Fruit fly (Drosophila melanogaster) whole organism, pupa: Measurements from ENCODE around the gene Sry-beta.

Experiments
- CG10348 ChIP-seq: fragments of 200-800 bp; sonication (Bioruptor generic); IDR thresholded peaks from 2 replicates; pipeline ENCODE4 v1.3.6; 2022; ENCODE audit warnings: missing biosample characterization, missing genetic modification characterization
- CG12605 ChIP-seq: fragments of 200-800 bp; sonication (Bioruptor generic); IDR thresholded peaks from 2 replicates; pipeline ENCODE4 v1.3.6; 2022; ENCODE audit warnings: missing biosample characterization, missing genetic modification characterization
- CG13204 ChIP-seq: fragments of 200-800 bp; sonication (Bioruptor generic); optimal IDR thresholded peaks from 2 replicates; lab custom pipeline; 2018; ENCODE audit warnings: missing biosample characterization, mild to moderate bottlenecking, missing genetic modification characterization, moderate library complexity
- CG14655 ChIP-seq: fragments of 200-800 bp; sonication (Bioruptor generic); optimal IDR thresholded peaks from 3 replicates; lab custom pipeline; 2017; ENCODE audit warnings: mild to moderate bottlenecking, missing biosample characterization, missing genetic modification reagents, missing genetic modification characterization
- CG15710 ChIP-seq: fragments of 200-800 bp; sonication (Bioruptor generic); optimal IDR thresholded peaks from 2 replicates; lab custom pipeline; 2018; ENCODE audit warnings: missing biosample characterization, mild to moderate bottlenecking, missing genetic modification characterization, moderate library complexity
- CG17806 ChIP-seq: fragments of 200-800 bp; sonication (Bioruptor generic); optimal IDR thresholded peaks from 2 replicates; lab custom pipeline; 2018; ENCODE audit warnings: missing biosample characterization, mild to moderate bottlenecking, missing genetic modification characterization, moderate library complexity
- CG32121 ChIP-seq: fragments of 200-800 bp; sonication (Bioruptor generic); IDR thresholded peaks from 2 replicates; pipeline ENCODE4 v1.3.6; 2022; ENCODE audit warnings: missing biosample characterization, missing genetic modification characterization
- CG34367 ChIP-seq: fragments of 200-800 bp; sonication (Bioruptor generic); optimal IDR thresholded peaks from 2 replicates; lab custom pipeline; 2018; ENCODE audit warnings: missing biosample characterization, mild to moderate bottlenecking, missing genetic modification characterization
- CG4496 ChIP-seq: fragments of 200-800 bp; sonication (Bioruptor generic); IDR thresholded peaks from 3 replicates; pipeline ENCODE4 v1.3.6; 2022; ENCODE audit warnings: missing biosample characterization, missing genetic modification characterization
- CG8159 ChIP-seq: fragments of 200-800 bp; sonication (Bioruptor generic); optimal IDR thresholded peaks from 3 replicates; lab custom pipeline; 2018; ENCODE audit warnings: missing biosample characterization, mild to moderate bottlenecking, missing genetic modification characterization, moderate library complexity
- CG8301 ChIP-seq: fragments of 200-800 bp; sonication (Bioruptor generic); optimal IDR thresholded peaks from 2 replicates; lab custom pipeline; 2018; ENCODE audit warnings: missing biosample characterization, mild to moderate bottlenecking, missing genetic modification characterization
- CG9948 ChIP-seq: fragments of 200-800 bp; sonication (Bioruptor generic); optimal IDR thresholded peaks from 2 replicates; lab custom pipeline; 2018; ENCODE audit warnings: missing biosample characterization, mild to moderate bottlenecking, missing genetic modification characterization, moderate library complexity
- D1 ChIP-seq: fragments of 200-800 bp; sonication (Bioruptor generic); optimal IDR thresholded peaks from 2 replicates; lab custom pipeline; 2018; ENCODE audit warnings: missing biosample characterization, mild to moderate bottlenecking, missing genetic modification characterization, moderate library complexity
- EcR ChIP-seq: fragments of 200-800 bp; sonication (Bioruptor generic); optimal IDR thresholded peaks from 3 replicates; lab custom pipeline; 2019; ENCODE audit warnings: missing biosample characterization, missing genetic modification characterization, mild to moderate bottlenecking, moderate library complexity, missing genetic modification reagents
- Ets98B ChIP-seq: fragments of 200-800 bp; sonication (Bioruptor generic); IDR thresholded peaks from 2 replicates; pipeline ENCODE4 v1.3.6; 2022; ENCODE audit warnings: missing biosample characterization, missing genetic modification characterization
- Pif1A ChIP-seq: fragments of 200-800 bp; sonication (Bioruptor generic); optimal IDR thresholded peaks from 3 replicates; lab custom pipeline; 2016; ENCODE audit warnings: missing biosample characterization, missing genetic modification characterization
- Pif1B ChIP-seq: fragments of 200-800 bp; sonication (Bioruptor generic); optimal IDR thresholded peaks from 3 replicates; lab custom pipeline; 2016; ENCODE audit warnings: missing biosample characterization, missing genetic modification characterization
- Snoo ChIP-seq: fragments of 200-800 bp; sonication (Bioruptor generic); optimal IDR thresholded peaks from 3 replicates; lab custom pipeline; 2017; ENCODE audit warnings: missing biosample characterization, mild to moderate bottlenecking, missing genetic modification characterization, inconsistent platforms
- fd96Ca ChIP-seq: fragments of 200-800 bp; sonication (Bioruptor generic); IDR thresholded peaks from 3 replicates; pipeline ENCODE4 v1.3.6; 2022; ENCODE audit warnings: missing biosample characterization, missing genetic modification characterization
- gl ChIP-seq: fragments of 200-800 bp; sonication (Bioruptor generic); optimal IDR thresholded peaks from 2 replicates; lab custom pipeline; 2018; ENCODE audit warnings: missing biosample characterization, mild to moderate bottlenecking, missing genetic modification characterization
- rn ChIP-seq: fragments of 200-800 bp; sonication (Bioruptor generic); IDR thresholded peaks from 2 replicates; pipeline ENCODE4 v1.3.6; 2022; ENCODE audit warnings: missing biosample characterization, missing genetic modification characterization

Gene Sry-beta

DNA sequence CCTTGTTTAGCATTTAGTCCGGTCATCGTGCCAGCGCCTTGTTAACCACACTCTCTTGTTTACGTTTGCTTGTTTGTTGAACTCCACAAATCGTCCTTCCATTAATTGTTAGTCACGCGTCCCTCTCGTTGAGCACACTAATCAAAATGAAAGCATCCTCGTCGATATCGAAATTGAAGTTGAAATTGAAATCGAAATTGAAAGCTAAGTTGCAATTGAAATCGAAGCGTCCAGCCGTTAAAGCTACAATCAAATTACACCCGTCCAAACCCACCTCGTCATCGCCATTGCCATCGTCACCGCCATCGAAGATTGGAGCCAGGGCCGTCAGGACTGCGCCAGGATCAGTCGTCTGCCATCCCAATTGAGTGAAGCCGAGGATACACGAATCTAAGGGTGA, 16.1 kb upstream of the Sry-beta start:
- TF ChIP-seq CG17806 (no peak), CG14655 (GFP tag; lab: Kevin White, UChicago) (no peak), CG4496 (GFP tag; lab: Robert Waterston, UW) (no peak), CG12605 (no peak), CG15710 (no peak), EcR (no peak), CG9948 (tag; lab: Kevin White, UChicago) (no peak), CG8301 (no peak), Snoo (tag; lab: Kevin White, UChicago) (no peak), Pif1A (GFP tag; lab: Kevin White, UChicago) (no peak), CG8159 (tag; lab: Kevin White, UChicago) (no peak), gl (tag; lab: Kevin White, UChicago) (no peak), fd96Ca (GFP tag; lab: Robert Waterston, UW) (no peak), rn (GFP tag; lab: Robert Waterston, UW) (no peak), CG32121 (GFP tag; lab: Robert Waterston, UW) (no peak)

DNA sequence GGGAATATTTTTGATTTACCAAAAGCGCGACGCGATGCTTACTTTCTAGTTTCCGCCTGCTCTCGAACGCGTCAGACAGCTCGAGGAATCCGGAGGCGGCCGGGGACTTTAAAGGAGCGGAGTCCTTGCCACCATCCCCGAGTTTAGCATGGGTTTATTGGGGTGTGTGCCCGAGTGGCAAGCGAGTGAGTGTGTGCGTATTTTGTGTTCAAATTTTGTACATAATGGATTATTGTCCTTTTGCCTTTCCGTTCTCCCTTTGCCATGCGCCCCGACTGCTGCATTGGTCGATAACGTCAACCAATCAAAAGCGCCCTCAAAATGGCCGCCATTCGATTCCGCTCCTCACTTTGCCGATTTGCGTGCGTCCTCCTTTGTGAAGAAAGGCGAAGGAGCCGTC, 9.5 kb upstream of the Sry-beta start:
- TF ChIP-seq CG17806 (no peak), CG34367 (no peak), CG32121 (GFP tag; lab: Robert Waterston, UW) (no peak), rn (GFP tag; lab: Robert Waterston, UW) (no peak), CG13204 (no peak), Pif1A (GFP tag; lab: Kevin White, UChicago) (no peak), CG12605 (no peak), EcR (no peak), CG9948 (tag; lab: Kevin White, UChicago) (no peak), CG14655 (GFP tag; lab: Kevin White, UChicago) (no peak), gl (tag; lab: Kevin White, UChicago) (no peak), CG10348 (GFP tag; lab: Robert Waterston, UW) (no peak), CG8159 (tag; lab: Kevin White, UChicago) (no peak), Ets98B (no peak), CG4496 (GFP tag; lab: Robert Waterston, UW) (no peak), Snoo (tag; lab: Kevin White, UChicago) (no peak), Pif1B (GFP tag; lab: Kevin White, UChicago) (no peak), CG8301 (no peak)

DNA sequence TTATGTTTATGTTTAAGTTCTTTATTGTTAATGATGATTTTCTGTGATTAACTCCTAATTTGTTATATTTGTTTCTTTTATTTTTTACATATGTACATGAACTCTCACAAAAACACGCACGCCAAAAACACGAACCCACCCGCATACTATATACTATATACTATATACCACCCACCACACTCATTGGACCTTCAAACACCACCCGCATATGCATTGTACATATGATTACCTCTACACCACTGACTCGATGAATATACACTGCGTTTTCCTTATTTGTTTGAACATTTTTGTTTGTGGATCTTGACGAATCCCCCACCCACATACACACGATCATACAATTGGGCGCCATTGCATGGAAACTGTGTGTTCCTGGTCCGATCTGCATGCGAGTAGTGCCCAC, 7.2 kb upstream of the Sry-beta start:
- TF ChIP-seq CG32121 (GFP tag; lab: Robert Waterston, UW), result no peak
- no peak for TF ChIP-seq CG9948 (tag; lab: Kevin White, UChicago)
- TF ChIP-seq Pif1A (GFP tag; lab: Kevin White, UChicago), result no peak

DNA sequence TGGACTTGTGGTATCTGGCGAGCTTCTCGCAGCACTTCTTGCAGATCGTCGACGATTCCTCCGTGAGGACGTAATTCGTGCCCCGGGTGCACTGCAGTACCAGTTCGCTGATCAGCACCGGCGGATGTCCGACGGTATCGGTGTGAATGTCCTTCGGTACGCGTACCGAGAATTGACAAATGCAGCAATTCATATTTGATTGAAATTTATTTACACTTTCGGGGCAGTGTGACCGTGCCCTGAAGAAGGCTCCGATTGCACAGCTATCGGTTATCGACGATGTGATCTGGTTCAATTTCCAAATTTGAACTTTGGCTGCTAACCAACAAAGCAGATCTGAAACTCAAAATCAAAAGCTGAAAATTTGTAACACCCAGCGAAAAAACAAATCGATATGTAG, 2.9 kb upstream of the Sry-beta start, which contains the start of gene ZIPIC:
ZIPIC (minus strand) TSS at position 262 of the 400 bp plus-strand sequence.
- no peak for TF ChIP-seq rn (GFP tag; lab: Robert Waterston, UW)
- TF ChIP-seq CG8159 (tag; lab: Kevin White, UChicago), result no peak
- TF ChIP-seq CG34367, result no peak
- TF ChIP-seq fd96Ca (GFP tag; lab: Robert Waterston, UW), result no peak
- no peak for TF ChIP-seq CG15710
- TF ChIP-seq CG12605, result no peak
- no peak for TF ChIP-seq CG13204
- no peak for TF ChIP-seq D1 (tag; lab: Kevin White, UChicago)
- no peak for TF ChIP-seq CG4496 (GFP tag; lab: Robert Waterston, UW)

DNA sequence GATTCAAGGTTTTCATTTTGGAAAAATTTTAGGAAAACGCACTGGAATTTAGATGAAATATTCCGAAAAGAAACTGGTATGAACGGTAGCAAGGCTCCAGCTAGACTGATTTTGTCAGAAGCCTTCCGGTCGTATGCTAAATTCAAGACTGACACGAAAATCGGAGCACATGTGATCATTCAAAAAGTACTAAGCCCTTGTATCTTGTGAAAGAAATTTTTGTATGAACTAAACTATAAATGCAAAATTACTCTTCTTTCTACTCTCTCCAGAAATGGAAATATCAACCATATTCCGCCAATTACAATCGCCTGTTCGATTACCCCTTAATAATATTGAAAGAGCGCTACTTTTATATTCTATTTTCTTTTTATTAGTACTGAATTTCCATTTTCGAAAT, 1.9 kb upstream of the Sry-beta start, which contains the start of gene ocn:
ocn (minus strand) TSS at position 101 of the 400 bp plus-strand sequence.
- TF ChIP-seq Pif1B (GFP tag; lab: Kevin White, UChicago), result no peak
- TF ChIP-seq Ets98B, result no peak
- no peak for TF ChIP-seq CG17806
- no peak for TF ChIP-seq CG10348 (GFP tag; lab: Robert Waterston, UW)
- no peak for TF ChIP-seq CG4496 (GFP tag; lab: Robert Waterston, UW)
- TF ChIP-seq gl (tag; lab: Kevin White, UChicago), result no peak
- TF ChIP-seq CG15710, result no peak
- TF ChIP-seq CG12605, result no peak
- no peak for TF ChIP-seq CG8159 (tag; lab: Kevin White, UChicago)
- TF ChIP-seq CG34367, result no peak
- no peak for TF ChIP-seq D1 (tag; lab: Kevin White, UChicago)
- no peak for TF ChIP-seq CG14655 (GFP tag; lab: Kevin White, UChicago)
- TF ChIP-seq CG13204, result no peak
- TF ChIP-seq Snoo (tag; lab: Kevin White, UChicago), result no peak
- no peak for TF ChIP-seq Pif1A (GFP tag; lab: Kevin White, UChicago)
- TF ChIP-seq CG8301, result no peak
- no peak for TF ChIP-seq rn (GFP tag; lab: Robert Waterston, UW)
- TF ChIP-seq fd96Ca (GFP tag; lab: Robert Waterston, UW), result no peak
- TF ChIP-seq EcR, result no peak

DNA sequence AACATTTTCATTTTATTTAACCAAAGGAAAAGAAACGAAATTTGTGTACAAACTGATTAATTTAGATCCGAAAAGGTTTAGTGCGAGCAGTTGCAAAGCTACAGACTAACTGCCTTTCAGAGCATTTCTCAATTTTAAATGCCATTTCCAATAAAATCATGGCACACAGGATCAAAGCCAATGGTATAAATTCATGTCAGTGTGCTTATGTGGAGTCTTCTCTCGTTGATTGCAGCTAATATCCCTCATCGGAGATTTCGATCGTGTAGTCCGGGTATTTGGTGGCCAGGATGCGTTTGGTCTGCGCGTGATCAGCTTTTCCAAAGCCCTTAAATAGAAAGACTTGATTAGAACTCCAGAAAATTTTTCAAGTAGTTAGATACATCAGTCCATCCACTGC, 891 bp upstream of the Sry-beta start, which contains the start of gene janB:
janB (minus strand) TSS at position 101 of the 400 bp plus-strand sequence.
- TF ChIP-seq CG34367 (no peak), CG14655 (GFP tag; lab: Kevin White, UChicago) (no peak), Ets98B (no peak), CG12605 (no peak), rn (GFP tag; lab: Robert Waterston, UW) (no peak), CG8159 (tag; lab: Kevin White, UChicago) (no peak), CG32121 (GFP tag; lab: Robert Waterston, UW) (no peak), CG13204 (no peak), EcR (no peak), CG8301 (no peak), gl (tag; lab: Kevin White, UChicago) (no peak), CG9948 (tag; lab: Kevin White, UChicago) (no peak), CG17806 (no peak), CG4496 (GFP tag; lab: Robert Waterston, UW) (no peak), CG10348 (GFP tag; lab: Robert Waterston, UW) (no peak), fd96Ca (GFP tag; lab: Robert Waterston, UW) (no peak), CG15710 (no peak), Pif1A (GFP tag; lab: Kevin White, UChicago) (no peak), D1 (tag; lab: Kevin White, UChicago) (no peak)
- TF ChIP-seq, all 21 proteins: peak for 0
